Worm (Caenorhabditis elegans) whole organism, young adult: ENCODE results near the gene clc-12.

Experiments used
- F10E7.11 ChIP-seq: sonication (generic microtip); optimal IDR thresholded peaks from 2 replicates; lab custom pipeline; 2017; ENCODE audit warnings: mild to moderate bottlenecking, missing genetic modification characterization, moderate library complexity, missing compliant biosample characterization
- F23B12.7 ChIP-seq: sonication (generic microtip); optimal IDR thresholded peaks from 2 replicates; lab custom pipeline; 2017; ENCODE audit warnings: missing genetic modification characterization, mild to moderate bottlenecking, missing compliant biosample characterization, antibody characterized with exemption, moderate library complexity; ENCODE audit not compliant: insufficient read depth
- F55B11.4 ChIP-seq: sonication (generic microtip); optimal IDR thresholded peaks from 2 replicates; lab custom pipeline; 2016; ENCODE audit warnings: missing compliant biosample characterization, missing genetic modification characterization, borderline replicate concordance; ENCODE audit not compliant: insufficient read depth
- Y67H2A.10 ChIP-seq: fragments of 200-800 bp; sonication (Bioruptor generic); conservative IDR thresholded peaks from 2 replicates; pipeline ENCODE4 v1.3.6; 2022; ENCODE audit warnings: missing genetic modification reagents, missing genetic modification characterization, missing compliant biosample characterization
- athp-1 ChIP-seq: sonication (generic microtip); optimal IDR thresholded peaks from 2 replicates; lab custom pipeline; 2017; ENCODE audit warnings: mild to moderate bottlenecking, missing genetic modification characterization, missing compliant biosample characterization
- attf-6 ChIP-seq: fragments of 200-800 bp; sonication (Bioruptor generic); IDR thresholded peaks from 2 replicates; pipeline ENCODE4 v1.3.6; 2022; ENCODE audit warnings: missing genetic modification reagents, missing genetic modification characterization, missing compliant biosample characterization
- ceh-79 ChIP-seq: sonication (generic microtip); optimal IDR thresholded peaks from 2 replicates; lab custom pipeline; 2017; ENCODE audit warnings: mild to moderate bottlenecking, missing genetic modification characterization, missing compliant biosample characterization
- dox-1 ChIP-seq: fragments of 200-800 bp; sonication (Bioruptor generic); IDR thresholded peaks from 2 replicates; pipeline ENCODE4 v1.3.6; 2022; ENCODE audit warnings: missing genetic modification reagents, missing genetic modification characterization, missing compliant biosample characterization
- dpff-1 ChIP-seq: sonication (generic microtip); optimal IDR thresholded peaks from 2 replicates; lab custom pipeline; 2017; ENCODE audit warnings: mild to moderate bottlenecking, missing genetic modification characterization, missing compliant biosample characterization
- lir-1 ChIP-seq: fragments of 200-800 bp; sonication (Bioruptor generic); conservative IDR thresholded peaks from 2 replicates; pipeline ENCODE4 v1.3.6; 2022; ENCODE audit warnings: missing genetic modification reagents, missing genetic modification characterization, missing compliant biosample characterization
- lsl-1 ChIP-seq: fragments of 200-800 bp; sonication (Bioruptor generic); optimal IDR thresholded peaks from 2 replicates; lab custom pipeline; 2018; ENCODE audit warnings: mild to moderate bottlenecking, missing genetic modification characterization, moderate library complexity, missing compliant biosample characterization
- mel-28 ChIP-seq: sonication (generic microtip); optimal IDR thresholded peaks from 2 replicates; lab custom pipeline; 2016; ENCODE audit warnings: borderline replicate concordance, mild to moderate bottlenecking, missing genetic modification characterization, missing compliant biosample characterization
- nfyb-1 ChIP-seq: fragments of 200-800 bp; sonication (Bioruptor generic); IDR thresholded peaks from 2 replicates; pipeline ENCODE4 v1.3.6; 2022; ENCODE audit warnings: missing genetic modification reagents, missing genetic modification characterization, missing compliant biosample characterization
- nhr-120 ChIP-seq: fragments of 200-800 bp; sonication (Bioruptor generic); IDR thresholded peaks from 2 replicates; pipeline ENCODE4 v1.3.6; 2022; ENCODE audit warnings: missing genetic modification characterization, missing compliant biosample characterization
- pbrm-1 ChIP-seq: fragments of 200-800 bp; sonication (Bioruptor generic); IDR thresholded peaks from 2 replicates; pipeline ENCODE4 v1.3.6; 2022; ENCODE audit warnings: missing genetic modification reagents, missing genetic modification characterization, missing compliant biosample characterization
- pha-4 ChIP-seq: fragments of 150-350 bp; sonication (generic microtip); optimal IDR thresholded peaks from 2 replicates; lab custom pipeline; 2014; ENCODE audit warnings: missing biosample characterization, missing genetic modification reagents, missing genetic modification characterization
- rcor-1 ChIP-seq: fragments of 200-800 bp; sonication (Bioruptor generic); IDR thresholded peaks from 2 replicates; pipeline ENCODE4 v1.3.6; 2022; ENCODE audit warnings: missing genetic modification reagents, missing genetic modification characterization, missing compliant biosample characterization
- rpc-1 ChIP-seq, 2 experiments: fragments of 150-350 bp in 1 of 2; sonication (generic microtip) in 1 of 2; optimal IDR thresholded peaks; 2 replicates each; lab custom pipeline; 2014 to 2018; ENCODE audit warnings: missing biosample characterization in 1 of 2, missing genetic modification characterization in 1 of 2, missing genetic modification reagents in 1 of 2, missing genotype in 1 of 2
- sea-2 ChIP-seq: fragments of 200-800 bp; sonication (Bioruptor generic); IDR thresholded peaks from 2 replicates; pipeline ENCODE4 v1.3.6; 2022; ENCODE audit warnings: missing genetic modification characterization, missing compliant biosample characterization
- snpc-1.3 ChIP-seq: sonication (generic microtip); optimal IDR thresholded peaks from 2 replicates; lab custom pipeline; 2017; ENCODE audit warnings: missing genetic modification characterization, mild to moderate bottlenecking, missing compliant biosample characterization, antibody characterized with exemption, moderate library complexity, missing genotype, missing genetic modification reagents; ENCODE audit not compliant: insufficient read depth
- snpc-4 ChIP-seq, 5 experiments: fragments of 150-350 bp in 1 of 5; sonication (generic microtip) in 4 of 5; optimal IDR thresholded peaks; 2 replicates each; lab custom pipeline; 2014 to 2018; ENCODE audit warnings: missing genetic modification characterization in 5 of 5, missing biosample characterization in 3 of 5, antibody characterized with exemption in 2 of 5, mild to moderate bottlenecking in 2 of 5, missing compliant biosample characterization in 2 of 5, missing genotype in 2 of 5, moderate library complexity in 2 of 5, missing genetic modification reagents in 1 of 5
- tlf-1 ChIP-seq: fragments of 200-800 bp; sonication (Bioruptor generic); optimal IDR thresholded peaks from 2 replicates; lab custom pipeline; 2018; ENCODE audit warnings: mild to moderate bottlenecking, missing genetic modification characterization, missing compliant biosample characterization
- xnd-1 ChIP-seq: sonication (generic microtip); optimal IDR thresholded peaks from 2 replicates; lab custom pipeline; 2016; ENCODE audit warnings: missing genotype, missing genetic modification reagents, missing genetic modification characterization, missing compliant biosample characterization
- ztf-26 ChIP-seq: sonication (generic microtip); optimal IDR thresholded peaks from 2 replicates; lab custom pipeline; 2017; ENCODE audit warnings: missing genetic modification characterization, missing compliant biosample characterization

clc-12 gene

DNA sequence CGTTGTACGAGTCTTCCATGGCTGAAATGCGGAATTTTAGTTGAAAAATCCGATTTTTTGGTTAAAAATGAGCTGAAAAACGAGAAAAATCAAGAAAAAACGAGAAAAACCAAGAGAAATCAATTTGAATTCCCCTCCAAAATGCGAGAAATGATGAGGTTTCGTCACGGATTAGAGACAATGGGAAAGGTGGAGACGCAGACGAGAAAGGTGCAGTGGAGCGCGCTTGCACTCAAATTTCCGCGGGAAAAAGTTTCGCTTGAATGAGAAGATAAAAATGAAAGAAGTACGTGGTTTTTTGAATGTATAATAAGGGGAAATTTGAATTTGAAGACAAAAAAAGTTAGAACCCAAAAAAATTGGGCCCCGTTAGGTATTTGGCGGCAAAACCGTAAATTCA is 43.5 kb downstream of the clc-12 start, which contains the start of gene efl-1 (continued):
- TF ChIP-seq dpff-1 (no peak), mel-28 (no peak), athp-1 (tag; lab: Kevin White, UChicago) (peak; percentile 76), F55B11.4 (tag; lab: Kevin White, UChicago) (no peak), Y67H2A.10 (GFP tag; lab: Robert Waterston, UW) (no peak), tlf-1 (GFP tag; lab: Kevin White, UChicago) (peak; percentile 59), xnd-1 (peak; percentile 20), F10E7.11 (tag; lab: Kevin White, UChicago) (no peak), snpc-4 (GFP tag; optimal IDR thresholded peaks at IDR 0.05; lab: Kevin White, UChicago) (peak; percentile 70), snpc-4 (tag; optimal IDR thresholded peaks at IDR 0.05; lab: Kevin White, UChicago) (peak; percentile 61 to 94 (median 89)), F23B12.7 (tag; lab: Kevin White, UChicago) (peak; percentile 11), ztf-26 (peak; percentile 52), ceh-79 (tag; lab: Kevin White, UChicago) (no peak), lir-1 (GFP tag; lab: Robert Waterston, UW) (peak; percentile 43; the same call in 1 of the 2 replicates), sea-2 (GFP tag; lab: Robert Waterston, UW) (no peak), attf-6 (GFP tag; lab: Robert Waterston, UW) (peak; percentile 96), rcor-1 (GFP tag; lab: Robert Waterston, UW) (peak; percentile 87), pha-4 (peak; percentile 82), lsl-1 (GFP tag; lab: Kevin White, UChicago) (peak; percentile 57), pbrm-1 (GFP tag; lab: Robert Waterston, UW) (peak; percentile 96), snpc-1.3 (tag; lab: Kevin White, UChicago) (peak; percentile 49), nhr-120 (GFP tag; lab: Robert Waterston, UW) (no peak), rpc-1 (optimal IDR thresholded peaks at IDR 0.05; lab: Kevin White, UChicago) (no peak), rpc-1 (tag; optimal IDR thresholded peaks at IDR 0.05; lab: Kevin White, UChicago) (no peak)

DNA sequence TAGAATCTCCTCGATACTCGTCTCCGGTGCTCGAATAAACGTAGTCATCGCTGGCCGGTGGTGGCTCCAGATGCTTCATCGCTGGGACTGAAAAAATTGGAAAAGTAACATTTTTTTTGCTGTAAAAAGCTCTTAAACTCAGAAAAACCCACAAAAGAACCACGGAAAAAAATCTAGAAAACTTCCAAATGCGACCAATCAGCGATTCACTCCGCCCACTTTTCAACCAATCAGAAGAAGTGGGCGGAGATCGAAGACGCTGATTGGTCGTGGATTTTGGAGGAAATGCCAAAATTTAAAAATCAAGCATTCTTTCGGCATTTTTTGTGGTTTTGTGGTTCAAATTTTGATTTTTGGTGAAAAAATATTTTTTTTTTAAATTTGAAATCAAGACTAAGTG is 50.2 kb downstream of the clc-12 start:
- TF ChIP-seq dox-1 = no peak
- peak; percentile 15; the same call in 1 of the 2 replicates for TF ChIP-seq nfyb-1
